Fruit fly (Drosophila melanogaster): Measurements from ENCODE around the gene I-t.

- no peak for TF ChIP-seq OdsH (GFP tag; optimal IDR thresholded peaks at IDR 0.05)
- no peak for TF ChIP-seq topi (GFP tag; optimal IDR thresholded peaks at IDR 0.05)
- no peak for TF ChIP-seq CG10669 (GFP tag; optimal IDR thresholded peaks at IDR 0.05)
Observed at dm6 chr3R:11749297-11750293, 45.8 kb downstream of the I-t start, which contains the start of gene CG6923.

All from whole organism, prepupa.